Fruit fly (Drosophila melanogaster): ENCODE measurements around the gene kibra.

kibra gene

dm6 chr3R:14716188-14717075 lies 7.6 kb downstream of the kibra start:
- TF ChIP-seq Sin3A (optimal IDR thresholded peaks at IDR 0.05) (no peak), ttk (optimal IDR thresholded peaks at IDR 0.05) (no peak), psq (optimal IDR thresholded peaks at IDR 0.05) (no peak), h (optimal IDR thresholded peaks at IDR 0.05) (no peak), insv (optimal IDR thresholded peaks at IDR 0.05) (no peak), Myc (optimal IDR thresholded peaks at IDR 0.05) (no peak)

dm6 chr3R:14714904-14715588 lies 9.0 kb downstream of the kibra start:
- no peak for TF ChIP-seq insv (optimal IDR thresholded peaks at IDR 0.05)
- no peak for TF ChIP-seq Sin3A (optimal IDR thresholded peaks at IDR 0.05)
- no peak for TF ChIP-seq psq (optimal IDR thresholded peaks at IDR 0.05)
- TF ChIP-seq h (optimal IDR thresholded peaks at IDR 0.05): no peak
- no peak for TF ChIP-seq Myc (optimal IDR thresholded peaks at IDR 0.05)
- TF ChIP-seq ttk (optimal IDR thresholded peaks at IDR 0.05): no peak

- no peak for TF ChIP-seq Sin3A (optimal IDR thresholded peaks at IDR 0.05)
Observed at dm6 chr3R:14714147-14714903, 9.7 kb downstream of the kibra start.

- TF ChIP-seq h (optimal IDR thresholded peaks at IDR 0.05) (no peak), ttk (optimal IDR thresholded peaks at IDR 0.05) (no peak)
Observed at dm6 chr3R:14713776-14714146, 10.3 kb downstream of the kibra start.

- TF ChIP-seq insv (optimal IDR thresholded peaks at IDR 0.05): no peak
- no peak for TF ChIP-seq h (optimal IDR thresholded peaks at IDR 0.05)
- no peak for TF ChIP-seq Sin3A (optimal IDR thresholded peaks at IDR 0.05)
- TF ChIP-seq Myc (optimal IDR thresholded peaks at IDR 0.05): no peak
- TF ChIP-seq ttk (optimal IDR thresholded peaks at IDR 0.05): no peak
- no peak for TF ChIP-seq psq (optimal IDR thresholded peaks at IDR 0.05)
Observed at dm6 chr3R:14713110-14713713, 10.8 kb downstream of the kibra start.

- TF ChIP-seq ttk (optimal IDR thresholded peaks at IDR 0.05): no peak
- TF ChIP-seq Myc (optimal IDR thresholded peaks at IDR 0.05): no peak
- TF ChIP-seq psq (optimal IDR thresholded peaks at IDR 0.05): no peak
- TF ChIP-seq h (optimal IDR thresholded peaks at IDR 0.05): no peak
- no peak for TF ChIP-seq Sin3A (optimal IDR thresholded peaks at IDR 0.05)
- TF ChIP-seq insv (optimal IDR thresholded peaks at IDR 0.05): no peak
Observed at dm6 chr3R:14711447-14712163, 12.5 kb downstream of the kibra start.

dm6 chr3R:14710673-14711072 lies 13.4 kb downstream of the kibra start:
- TF ChIP-seq ttk (optimal IDR thresholded peaks at IDR 0.05) (no peak), Myc (optimal IDR thresholded peaks at IDR 0.05) (no peak), Sin3A (optimal IDR thresholded peaks at IDR 0.05) (no peak), psq (optimal IDR thresholded peaks at IDR 0.05) (no peak), h (optimal IDR thresholded peaks at IDR 0.05) (no peak), insv (optimal IDR thresholded peaks at IDR 0.05) (no peak)

dm6 chr3R:14709480-14709984 lies 14.5 kb downstream of the kibra start:
- TF ChIP-seq psq (optimal IDR thresholded peaks at IDR 0.05) (no peak), Myc (optimal IDR thresholded peaks at IDR 0.05) (no peak), ttk (optimal IDR thresholded peaks at IDR 0.05) (no peak), insv (optimal IDR thresholded peaks at IDR 0.05) (no peak)

- TF ChIP-seq ttk (optimal IDR thresholded peaks at IDR 0.05): no peak
- TF ChIP-seq Myc (optimal IDR thresholded peaks at IDR 0.05): no peak
- TF ChIP-seq h (optimal IDR thresholded peaks at IDR 0.05): no peak
- no peak for TF ChIP-seq psq (optimal IDR thresholded peaks at IDR 0.05)
- TF ChIP-seq insv (optimal IDR thresholded peaks at IDR 0.05): no peak
- TF ChIP-seq Sin3A (optimal IDR thresholded peaks at IDR 0.05): no peak
Observed at dm6 chr3R:14708948-14709385, 15.1 kb downstream of the kibra start.

- no peak for TF ChIP-seq h (optimal IDR thresholded peaks at IDR 0.05)
- TF ChIP-seq ttk (optimal IDR thresholded peaks at IDR 0.05): no peak
- TF ChIP-seq Sin3A (optimal IDR thresholded peaks at IDR 0.05): no peak
- TF ChIP-seq Myc (optimal IDR thresholded peaks at IDR 0.05): no peak
- TF ChIP-seq insv (optimal IDR thresholded peaks at IDR 0.05): no peak
- TF ChIP-seq psq (optimal IDR thresholded peaks at IDR 0.05): no peak
Observed at dm6 chr3R:14707703-14708643, 16.1 kb downstream of the kibra start.

Measured in Kc167 (cell line).